Fruit fly (Drosophila melanogaster) whole organism, wandering third instar larva: ENCODE results near the gene CG8833.

Source experiments
- Dif ChIP-seq: fragments of 200-275, 200-300 bp; sonication (Bioruptor generic); optimal IDR thresholded peaks from 2 replicates; lab custom pipeline; 2018; ENCODE audit warnings: missing biosample characterization, missing genetic modification characterization; ENCODE audit not compliant: partially characterized antibody
- HLH106 ChIP-seq: fragments of 200-800 bp; optimal IDR thresholded peaks from 3 replicates; lab custom pipeline; 2019; ENCODE audit warnings: missing biosample characterization, mild to moderate bottlenecking, missing genetic modification characterization, moderate library complexity
- Hr78 ChIP-seq: fragments of >200 bp; optimal IDR thresholded peaks from 2 replicates; lab custom pipeline; 2017; ENCODE audit warnings: missing biosample characterization, missing genetic modification characterization
- Mio ChIP-seq: sonication (Bioruptor generic); optimal IDR thresholded peaks from 2 replicates; lab custom pipeline; 2016; ENCODE audit warnings: missing biosample characterization, missing genetic modification characterization
- Myc ChIP-seq: fragments of >200 bp; optimal IDR thresholded peaks from 2 replicates; lab custom pipeline; 2017
- Vsx2 ChIP-seq: fragments of 200-300, 225-300 bp; sonication (Bioruptor generic); optimal IDR thresholded peaks from 2 replicates; lab custom pipeline; 2018; ENCODE audit warnings: missing biosample characterization, missing genetic modification characterization; ENCODE audit not compliant: partially characterized antibody
- foxo ChIP-seq, 2 experiments: fragments of 200-800 bp; sonication (Bioruptor generic); optimal IDR thresholded peaks; 2 replicates in 1 of 2; 3 replicates in 1 of 2; lab custom pipeline; 2016 to 2017; ENCODE audit warnings: missing biosample characterization in 2 of 2, missing genetic modification characterization in 2 of 2
- fru ChIP-seq: fragments of 200-800 bp; sonication (Bioruptor generic); optimal IDR thresholded peaks from 3 replicates; lab custom pipeline; 2016; ENCODE audit warnings: missing biosample characterization, mild to moderate bottlenecking, missing genetic modification characterization
- pan ChIP-seq: fragments of >200 bp; optimal IDR thresholded peaks from 2 replicates; lab custom pipeline; 2017
- psq ChIP-seq: fragments of 200-800 bp; sonication (Bioruptor generic); optimal IDR thresholded peaks from 3 replicates; lab custom pipeline; 2017; ENCODE audit warnings: missing biosample characterization, mild to moderate bottlenecking, missing genetic modification characterization, moderate library complexity
- rgr ChIP-seq: fragments of 200-800 bp; sonication (Bioruptor generic); optimal IDR thresholded peaks from 3 replicates; lab custom pipeline; 2016; ENCODE audit warnings: missing biosample characterization, mild to moderate bottlenecking, missing genetic modification characterization

DNA sequence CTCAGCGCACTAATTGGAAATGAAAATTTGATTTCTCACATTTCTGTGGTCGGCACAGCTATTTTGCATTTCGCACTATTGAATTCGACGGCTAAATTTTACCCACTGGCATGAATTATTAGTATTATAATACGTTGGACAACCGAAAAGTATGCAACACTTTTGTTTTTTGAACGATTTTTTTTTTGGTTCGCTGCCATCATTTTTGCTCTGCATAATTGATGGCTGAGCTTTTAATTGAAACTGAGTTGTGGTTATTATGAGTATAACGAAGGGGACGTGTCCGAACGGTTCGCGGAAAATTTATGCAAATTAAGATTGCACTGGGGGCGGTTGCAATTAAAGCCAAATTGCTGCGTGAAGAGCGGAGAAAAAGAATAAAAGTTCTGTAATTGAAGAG is 28.2 kb downstream of the CG8833 start:
- TF ChIP-seq Mio (GFP tag; lab: Kevin White, UChicago) (no peak), Vsx2 (GFP tag; lab: Kevin White, UChicago) (peak; percentile 18), pan (lab: Kevin White, UChicago) (no peak), Hr78 (GFP tag; lab: Kevin White, UChicago) (no peak), foxo (GFP tag; optimal IDR thresholded peaks at IDR 0.05; lab: Kevin White, UChicago) (no peak), Dif (GFP tag; lab: Kevin White, UChicago) (no peak), HLH106 (tag; lab: Kevin White, UChicago) (no peak), psq (GFP tag; lab: Kevin White, UChicago) (no peak), rgr (no peak), Myc (lab: Kevin White, UChicago) (peak; percentile 68), fru (GFP tag; lab: Kevin White, UChicago) (no peak)
